Fruit fly (Drosophila melanogaster): Measurements from ENCODE around the gene Syx16.

DNA sequence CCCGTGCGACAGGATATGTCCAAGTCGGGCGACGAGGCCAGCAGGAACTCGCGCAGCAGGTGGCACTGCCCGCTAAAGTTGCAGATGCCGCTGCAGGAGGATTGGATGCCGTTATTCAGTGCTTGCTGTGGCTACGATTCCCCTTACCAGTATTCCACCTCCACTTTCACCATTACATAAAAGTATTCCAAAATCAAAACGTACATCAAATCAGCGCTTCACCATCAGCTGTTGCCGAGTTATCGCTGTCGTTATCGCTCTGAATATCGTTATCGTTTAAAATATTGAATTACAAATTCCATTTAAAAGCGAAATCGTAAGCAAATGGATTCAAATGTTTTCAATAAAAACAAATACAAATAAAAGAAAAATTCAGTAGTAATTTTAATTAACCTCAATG, 33.3 kb upstream of the Syx16 start, which contains the start of gene CG15456:
- TF ChIP-seq br (GFP tag; optimal IDR thresholded peaks at IDR 0.05) (no peak), woc (GFP tag; optimal IDR thresholded peaks at IDR 0.05) (no peak), h (GFP tag; optimal IDR thresholded peaks at IDR 0.05) (no peak), CG9705 (GFP tag; optimal IDR thresholded peaks at IDR 0.05) (no peak), Abd-B (GFP tag; optimal IDR thresholded peaks at IDR 0.05) (no peak), brk (GFP tag; optimal IDR thresholded peaks at IDR 0.05) (no peak), pan (optimal IDR thresholded peaks at IDR 0.05) (no peak), GATAd (GFP tag; optimal IDR thresholded peaks at IDR 0.05) (no peak), usp (GFP tag; optimal IDR thresholded peaks at IDR 0.05) (no peak), Myc (optimal IDR thresholded peaks at IDR 0.05) (no peak), lola (GFP tag; optimal IDR thresholded peaks at IDR 0.05) (no peak), psq (GFP tag; optimal IDR thresholded peaks at IDR 0.05) (no peak), fru (GFP tag; optimal IDR thresholded peaks at IDR 0.05) (no peak)

All from whole organism, wandering third instar larva.